Worm (Caenorhabditis elegans): ENCODE results near the gene asp-16.

DNA sequence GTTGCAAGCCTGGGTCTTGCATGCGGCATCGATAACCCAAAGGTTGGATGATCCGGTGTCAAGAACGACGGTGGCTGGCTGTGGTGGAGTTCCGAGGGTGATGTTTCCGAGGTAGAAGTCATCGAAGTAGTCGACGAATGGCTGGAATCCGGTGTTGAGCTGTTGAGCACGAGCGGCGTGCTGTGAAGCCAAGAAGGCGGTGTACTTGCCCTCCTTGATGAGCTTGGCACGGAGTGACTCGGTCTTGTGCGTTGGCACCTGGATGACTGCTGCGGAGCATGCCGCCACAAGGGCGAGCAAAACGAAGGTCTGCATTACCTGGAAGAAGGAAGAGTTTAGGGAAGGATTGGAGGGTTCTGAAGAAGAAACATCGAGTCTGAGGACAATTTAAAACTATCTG lies 8.0 kb upstream of the asp-16 start, which contains the start of gene asp-1:
- no peak for TF ChIP-seq pha-4 (tag; optimal IDR thresholded peaks at IDR 0.05)
- no peak for TF ChIP-seq nhr-237 (tag; optimal IDR thresholded peaks at IDR 0.05)
- no peak for TF ChIP-seq unc-62 (GFP tag; optimal IDR thresholded peaks at IDR 0.05)
- TF ChIP-seq nhr-76 (tag; optimal IDR thresholded peaks at IDR 0.05) = no peak
- TF ChIP-seq ztf-11 (tag; optimal IDR thresholded peaks at IDR 0.05) = no peak
- no peak for TF ChIP-seq lin-13 (tag; optimal IDR thresholded peaks at IDR 0.05)
- no peak for TF ChIP-seq M03D4.4 (tag; optimal IDR thresholded peaks at IDR 0.05)
- no peak for TF ChIP-seq mep-1 (tag; optimal IDR thresholded peaks at IDR 0.05)
- no peak for TF ChIP-seq unc-39 (tag; optimal IDR thresholded peaks at IDR 0.05)
- no peak for TF ChIP-seq lsy-2 (tag; optimal IDR thresholded peaks at IDR 0.05)
- TF ChIP-seq flh-1 (GFP tag; optimal IDR thresholded peaks at IDR 0.05) = no peak

Measured in whole organism, mixed stage, embryonic.